Worm (Caenorhabditis elegans): ENCODE results near the gene W06F12.2.

W06F12.2 gene

ce11 chrIII:13721066-13721465 is 10.4 kb downstream of the W06F12.2 start (continued):
- TF ChIP-seq ces-1 (GFP tag; optimal IDR thresholded peaks at IDR 0.05), result no peak
- no peak for TF ChIP-seq D1046.2 (GFP tag; IDR thresholded peaks at IDR 0.05)
- TF ChIP-seq ceh-44 (GFP tag; IDR thresholded peaks at IDR 0.05), result 0 out of 2 replicates have a peak, but pooled peaks have one; percentile 14
- TF ChIP-seq mep-1 (tag; optimal IDR thresholded peaks at IDR 0.05), result peak; percentile 28
- TF ChIP-seq mxl-3 (GFP tag; optimal IDR thresholded peaks at IDR 0.05), result peak; percentile 11
- TF ChIP-seq nhr-76 (tag; optimal IDR thresholded peaks at IDR 0.05), result no peak
- TF ChIP-seq F44E2.7 (GFP tag; IDR thresholded peaks at IDR 0.05), result no peak
- TF ChIP-seq nhr-28 (tag; optimal IDR thresholded peaks at IDR 0.05), result no peak

- no peak for TF ChIP-seq lin-13 (GFP tag; optimal IDR thresholded peaks at IDR 0.05)
- peak; percentile 32 for TF ChIP-seq nhr-111 (GFP tag; optimal IDR thresholded peaks at IDR 0.05)
- peak; percentile 61 for TF ChIP-seq set-16 (GFP tag; IDR thresholded peaks at IDR 0.05)
- TF ChIP-seq hmg-1.1 (GFP tag; IDR thresholded peaks at IDR 0.05), result no peak
- TF ChIP-seq nhr-6 (tag; optimal IDR thresholded peaks at IDR 0.05), result peak; percentile 39
- no peak for TF ChIP-seq Y105C5A.15 (GFP tag; IDR thresholded peaks at IDR 0.05)
- TF ChIP-seq mes-2 (tag; optimal IDR thresholded peaks at IDR 0.05; ENCODE audit: poor library complexity, severe bottlenecking), result peak; percentile 47
- peak; percentile 6 for TF ChIP-seq hlh-30 (tag; optimal IDR thresholded peaks at IDR 0.05; ENCODE audit: insufficient read depth)
- peak in 1 of 2 experiments; percentile 27 for TF ChIP-seq unc-62 (GFP tag; optimal IDR thresholded peaks at IDR 0.05 in 1 of 2)
- no peak for TF ChIP-seq unc-62 (tag; optimal IDR thresholded peaks at IDR 0.05)
- TF ChIP-seq T26A8.4 (GFP tag; IDR thresholded peaks at IDR 0.05), result no peak
- TF ChIP-seq duxl-1 (tag; optimal IDR thresholded peaks at IDR 0.05; ENCODE audit: poor library complexity), result no peak
- TF ChIP-seq nhr-77 (tag; optimal IDR thresholded peaks at IDR 0.05), result no peak
- peak in 1 of 2 experiments; percentile 11 for TF ChIP-seq lsy-2 (tag; optimal IDR thresholded peaks at IDR 0.05)
- TF ChIP-seq nhr-25 (tag; optimal IDR thresholded peaks at IDR 0.05; ENCODE audit: borderline replicate concordance, insufficient read depth), result peak; percentile 39
- no peak for TF ChIP-seq egl-27 (tag; optimal IDR thresholded peaks at IDR 0.05)
- peak; percentile 27 for TF ChIP-seq hlh-11 (tag; optimal IDR thresholded peaks at IDR 0.05)
- peak; percentile 4 for TF ChIP-seq rbr-2 (tag; optimal IDR thresholded peaks at IDR 0.05)
- peak; percentile 34 for TF ChIP-seq sdz-12 (GFP tag; optimal IDR thresholded peaks at IDR 0.05)
Measured at ce11 chrIII:13720190-13720741, 11.2 kb downstream of the W06F12.2 start.

- TF ChIP-seq mep-1 (tag; optimal IDR thresholded peaks at IDR 0.05) (peak; percentile 11), F26F4.8 (GFP tag; conservative IDR thresholded peaks at IDR 0.05) (no peak), aha-1 (tag) (peak; percentile 97), Y75B8A.6 (GFP tag; IDR thresholded peaks at IDR 0.05) (no peak), nhr-102 (tag; optimal IDR thresholded peaks at IDR 0.05) (peak; percentile 0), dve-1 (tag; optimal IDR thresholded peaks at IDR 0.05; ENCODE audit: insufficient read depth) (peak; percentile 9), T26A8.4 (GFP tag; IDR thresholded peaks at IDR 0.05) (peak; percentile 38; the same call in 1 of the 2 replicates), mxl-3 (GFP tag; optimal IDR thresholded peaks at IDR 0.05) (peak; percentile 87), dpl-1 (GFP tag; optimal IDR thresholded peaks at IDR 0.05) (no peak), duxl-1 (tag; optimal IDR thresholded peaks at IDR 0.05; ENCODE audit: poor library complexity) (peak; percentile 47), jun-1 (tag; optimal IDR thresholded peaks at IDR 0.05) (no peak), ama-1 (optimal IDR thresholded peaks at IDR 0.05) (no peak), mdt-29 (GFP tag; IDR thresholded peaks at IDR 0.05) (no peak), sdz-12 (GFP tag; optimal IDR thresholded peaks at IDR 0.05) (no peak), nhr-48 (tag; optimal IDR thresholded peaks at IDR 0.05) (peak; percentile 44), hlh-30 (tag; optimal IDR thresholded peaks at IDR 0.05; ENCODE audit: insufficient read depth) (peak; percentile 86), set-16 (GFP tag; IDR thresholded peaks at IDR 0.05) (peak; percentile 17; the same call in 1 of the 2 replicates), mdl-1 (tag; optimal IDR thresholded peaks at IDR 0.05) (peak; percentile 68 to 82), nhr-28 (tag; optimal IDR thresholded peaks at IDR 0.05) (peak; percentile 56), vab-7 (GFP tag; IDR thresholded peaks at IDR 0.05) (no peak), T20F7.1 (GFP tag; optimal IDR thresholded peaks at IDR 0.05) (no peak), nhr-25 (tag; optimal IDR thresholded peaks at IDR 0.05; ENCODE audit: borderline replicate concordance, insufficient read depth) (peak; percentile 17), hif-1 (tag; optimal IDR thresholded peaks at IDR 0.05) (peak in 1 of 2 experiments; percentile 12), snpc-4 (tag; optimal IDR thresholded peaks at IDR 0.05) (no peak), zfp-2 (tag; optimal IDR thresholded peaks at IDR 0.05) (no peak), fos-1 (tag; optimal IDR thresholded peaks at IDR 0.05) (no peak), hlh-11 (tag; optimal IDR thresholded peaks at IDR 0.05) (peak; percentile 73), mes-2 (tag; optimal IDR thresholded peaks at IDR 0.05; ENCODE audit: poor library complexity, severe bottlenecking) (peak; percentile 16)
Measured at ce11 chrIII:13719247-13719758, 12.2 kb downstream of the W06F12.2 start.

All from whole organism, L4 larva.